Worm (Caenorhabditis elegans) whole organism, L1 larva: ENCODE results near the gene K01D12.10.

Source experiments
- dpl-1 ChIP-seq, 3 experiments: fragments of 150-350 bp in 2 of 3; sonication (generic microtip) in 1 of 3; optimal IDR thresholded peaks; 2 replicates each; lab custom pipeline; 2014 to 2017; ENCODE audit warnings: missing biosample characterization in 3 of 3, missing genetic modification characterization in 3 of 3, missing genetic modification reagents in 3 of 3
- efl-3 ChIP-seq: fragments of 200-800 bp; sonication (Bioruptor generic); optimal IDR thresholded peaks from 2 replicates; lab custom pipeline; 2018; ENCODE audit warnings: mild to moderate bottlenecking, missing genetic modification characterization, missing compliant biosample characterization
- egl-27 ChIP-seq, 2 experiments: fragments of 150-350 bp in 1 of 2; sonication (generic microtip); optimal IDR thresholded peaks; 3 replicates each; lab custom pipeline; 2017 to 2018; ENCODE audit warnings: missing biosample characterization in 2 of 2, missing genetic modification characterization in 2 of 2, missing genetic modification reagents in 2 of 2
- lin-13 ChIP-seq: fragments of 150-350 bp; optimal IDR thresholded peaks from 2 replicates; lab custom pipeline; 2014; ENCODE audit warnings: missing biosample characterization, missing genetic modification reagents, missing genetic modification characterization
- lin-15B ChIP-seq: fragments of 150-350 bp; sonication (generic microtip); optimal IDR thresholded peaks from 3 replicates; lab custom pipeline; 2014; ENCODE audit warnings: missing biosample characterization, missing genetic modification characterization
- nhr-237 ChIP-seq: fragments of 150-350 bp; optimal IDR thresholded peaks from 2 replicates; lab custom pipeline; 2014; ENCODE audit warnings: missing biosample characterization, missing genetic modification characterization
- nhr-47 ChIP-seq: sonication (generic microtip); optimal IDR thresholded peaks from 2 replicates; lab custom pipeline; 2016; ENCODE audit warnings: mild to moderate bottlenecking, missing genetic modification characterization, moderate library complexity, missing compliant biosample characterization
- nhr-76 ChIP-seq: sonication (generic microtip); optimal IDR thresholded peaks from 2 replicates; lab custom pipeline; 2017; ENCODE audit warnings: missing biosample characterization, missing genetic modification characterization
- unc-130 ChIP-seq: fragments of 150-350 bp; optimal IDR thresholded peaks from 2 replicates; lab custom pipeline; 2017; ENCODE audit warnings: missing biosample characterization, missing genetic modification characterization, inconsistent platforms

ce11 chrV:12361644-12362043, 44.4 kb upstream of the K01D12.10 start, which contains the start of gene fipr-1:
- TF ChIP-seq nhr-76 (tag; lab: Kevin White, UChicago) (no peak), lin-13 (GFP tag; lab: Kevin White, UChicago) (no peak), dpl-1 (GFP tag; optimal IDR thresholded peaks at IDR 0.05; lab: Kevin White, UChicago) (no peak), efl-3 (GFP tag; lab: Kevin White, UChicago) (no peak), lin-15B (no peak), egl-27 (tag; optimal IDR thresholded peaks at IDR 0.05; lab: Kevin White, UChicago) (no peak), unc-130 (tag; lab: Kevin White, UChicago) (no peak), nhr-47 (tag; lab: Kevin White, UChicago) (no peak), nhr-237 (no peak)
